Worm (Caenorhabditis elegans) whole organism, mixed stage, embryonic: Measurements from ENCODE around the gene dpf-4.

Experiments
- lin-13 ChIP-seq: fragments of 150-350 bp; optimal IDR thresholded peaks from 2 replicates; lab custom pipeline; 2014; ENCODE audit warnings: missing biosample characterization, missing genetic modification characterization
- mep-1 ChIP-seq: fragments of 150-350 bp; optimal IDR thresholded peaks from 2 replicates; lab custom pipeline; 2017; ENCODE audit warnings: missing biosample characterization, missing genetic modification reagents, missing genetic modification characterization, inconsistent platforms
- mls-2 ChIP-seq: sonication (generic microtip); optimal IDR thresholded peaks from 2 replicates; lab custom pipeline; 2016; ENCODE audit warnings: mild to moderate bottlenecking, missing genetic modification characterization, moderate library complexity, missing compliant biosample characterization
- nhr-12 ChIP-seq: fragments of 150-350 bp; optimal IDR thresholded peaks from 2 replicates; lab custom pipeline; 2014; ENCODE audit warnings: missing biosample characterization, missing genetic modification characterization
- snpc-4 ChIP-seq: fragments of 150-350 bp; optimal IDR thresholded peaks from 2 replicates; lab custom pipeline; 2014; ENCODE audit warnings: missing biosample characterization, missing genetic modification characterization
- unc-39 ChIP-seq: fragments of 150-350 bp; optimal IDR thresholded peaks from 2 replicates; lab custom pipeline; 2014; ENCODE audit warnings: missing biosample characterization, missing genetic modification characterization
- unc-62 ChIP-seq: fragments of 150-350 bp; optimal IDR thresholded peaks from 2 replicates; lab custom pipeline; 2014; ENCODE audit warnings: missing biosample characterization, missing genetic modification reagents, missing genetic modification characterization
- zip-8 ChIP-seq: fragments of 150-350 bp; optimal IDR thresholded peaks from 2 replicates; lab custom pipeline; 2014; ENCODE audit warnings: missing biosample characterization, missing genetic modification characterization

ce11 chrIII:5876140-5876675 is 17.1 kb downstream of the dpf-4 start, which contains the start of gene aldo-2:
- no peak for TF ChIP-seq lin-13 (tag; lab: Kevin White, UChicago)
- no peak for TF ChIP-seq unc-62 (GFP tag; lab: Kevin White, UChicago)
- TF ChIP-seq mep-1 (tag; lab: Kevin White, UChicago), result no peak
- no peak for TF ChIP-seq snpc-4 (tag; lab: Kevin White, UChicago)
- no peak for TF ChIP-seq nhr-12 (tag; lab: Kevin White, UChicago)
- no peak for TF ChIP-seq zip-8
- no peak for TF ChIP-seq mls-2
- no peak for TF ChIP-seq unc-39 (tag; lab: Kevin White, UChicago)
